Worm (Caenorhabditis elegans) whole organism, young adult: ENCODE results near the gene T28A8.8.

Experiments used
- B0261.1 ChIP-seq: sonication (generic microtip); optimal IDR thresholded peaks from 2 replicates; lab custom pipeline; 2016; ENCODE audit warnings: mild to moderate bottlenecking, missing genetic modification characterization, moderate library complexity, missing compliant biosample characterization
- B0336.3 ChIP-seq: fragments of 200-800 bp; sonication (Bioruptor generic); IDR thresholded peaks from 2 replicates; pipeline ENCODE4 v1.3.6; 2022; ENCODE audit warnings: missing genetic modification characterization, missing compliant biosample characterization
- C06A6.2 ChIP-seq: fragments of 200-800 bp; sonication (Bioruptor generic); conservative IDR thresholded peaks from 2 replicates; pipeline ENCODE4 v1.3.6; 2022; ENCODE audit warnings: missing genetic modification characterization, missing compliant biosample characterization
- C17E4.6 ChIP-seq: fragments of 200-800 bp; sonication (Bioruptor generic); IDR thresholded peaks from 2 replicates; pipeline ENCODE4 v1.3.6; 2022; ENCODE audit warnings: missing genetic modification reagents, missing genetic modification characterization, missing compliant biosample characterization
- F22D6.2 ChIP-seq: sonication (generic microtip); optimal IDR thresholded peaks from 2 replicates; lab custom pipeline; 2016; ENCODE audit warnings: mild to moderate bottlenecking, missing genetic modification characterization, missing compliant biosample characterization
- F23B12.7 ChIP-seq: sonication (generic microtip); optimal IDR thresholded peaks from 2 replicates; lab custom pipeline; 2017; ENCODE audit warnings: missing genetic modification characterization, mild to moderate bottlenecking, missing compliant biosample characterization, antibody characterized with exemption, moderate library complexity; ENCODE audit not compliant: insufficient read depth
- F33H1.4 ChIP-seq: fragments of 200-800 bp; sonication (Bioruptor generic); IDR thresholded peaks from 2 replicates; pipeline ENCODE4 v1.3.6; 2022; ENCODE audit warnings: missing genetic modification reagents, missing genetic modification characterization, missing compliant biosample characterization
- F39B2.1 ChIP-seq: fragments of 200-800 bp; sonication (Bioruptor generic); IDR thresholded peaks from 2 replicates; pipeline ENCODE4 v1.3.6; 2022; ENCODE audit warnings: missing genetic modification reagents, missing genetic modification characterization, missing compliant biosample characterization
- F57A8.1 ChIP-seq: fragments of 200-800 bp; sonication (Bioruptor generic); optimal IDR thresholded peaks from 2 replicates; lab custom pipeline; 2018; ENCODE audit warnings: mild to moderate bottlenecking, missing genetic modification characterization, moderate library complexity, missing compliant biosample characterization
- F57C9.4 ChIP-seq: sonication (generic microtip); optimal IDR thresholded peaks from 2 replicates; lab custom pipeline; 2017; ENCODE audit warnings: mild to moderate bottlenecking, missing genetic modification characterization, missing compliant biosample characterization
- K11D2.4 ChIP-seq: fragments of 200-800 bp; sonication (Bioruptor generic); IDR thresholded peaks from 2 replicates; pipeline ENCODE4 v1.3.6; 2022; ENCODE audit warnings: missing genetic modification reagents, missing genetic modification characterization, missing compliant biosample characterization
- Y67H2A.10 ChIP-seq: fragments of 200-800 bp; sonication (Bioruptor generic); conservative IDR thresholded peaks from 2 replicates; pipeline ENCODE4 v1.3.6; 2022; ENCODE audit warnings: missing genetic modification reagents, missing genetic modification characterization, missing compliant biosample characterization
- Y95B8A.8 ChIP-seq: fragments of 200-800 bp; sonication (Bioruptor generic); IDR thresholded peaks from 2 replicates; pipeline ENCODE4 v1.3.6; 2022; ENCODE audit warnings: missing genetic modification reagents, missing genetic modification characterization, missing compliant biosample characterization
- ZK185.1 ChIP-seq: sonication (generic microtip); optimal IDR thresholded peaks from 2 replicates; lab custom pipeline; 2016; ENCODE audit warnings: mild to moderate bottlenecking, missing genetic modification characterization, missing compliant biosample characterization; ENCODE audit not compliant: poor library complexity, severe bottlenecking
- aptf-2 ChIP-seq: fragments of 200-800 bp; sonication (Bioruptor generic); conservative IDR thresholded peaks from 2 replicates; pipeline ENCODE4 v1.3.6; 2022; ENCODE audit warnings: missing genetic modification reagents, missing genetic modification characterization, missing compliant biosample characterization
- attf-5 ChIP-seq: fragments of 200-800 bp; sonication (Bioruptor generic); optimal IDR thresholded peaks from 2 replicates; lab custom pipeline; 2018; ENCODE audit warnings: mild to moderate bottlenecking, missing genetic modification characterization, missing compliant biosample characterization
- bed-1 ChIP-seq: fragments of 200-800 bp; sonication (Bioruptor generic); IDR thresholded peaks from 2 replicates; pipeline ENCODE4 v1.3.6; 2022; ENCODE audit warnings: missing genetic modification reagents, missing genetic modification characterization, missing compliant biosample characterization
- ccch-3 ChIP-seq: fragments of 200-800 bp; sonication (Bioruptor generic); optimal IDR thresholded peaks from 2 replicates; lab custom pipeline; 2018; ENCODE audit warnings: mild to moderate bottlenecking, missing genetic modification characterization, missing compliant biosample characterization
- cebp-1 ChIP-seq, 2 experiments: fragments of 200-800 bp in 1 of 2; sonication (Bioruptor generic) in 1 of 2; sonication (generic microtip) in 1 of 2; IDR thresholded peaks in 1 of 2; optimal IDR thresholded peaks in 1 of 2; 2 replicates each; pipeline versions ENCODE4 v1.3.6 to Lab custom; 2017 to 2022; ENCODE audit warnings: missing compliant biosample characterization in 2 of 2, missing genetic modification characterization in 2 of 2, mild to moderate bottlenecking in 1 of 2, missing genetic modification reagents in 1 of 2, moderate library complexity in 1 of 2
- cebp-2 ChIP-seq: fragments of 200-800 bp; sonication (Bioruptor generic); IDR thresholded peaks from 2 replicates; pipeline ENCODE4 v1.3.6; 2022; ENCODE audit warnings: missing genetic modification characterization, missing compliant biosample characterization
- ceh-100 ChIP-seq: fragments of 200-800 bp; sonication (Bioruptor generic); IDR thresholded peaks from 2 replicates; pipeline ENCODE4 v1.3.6; 2022; ENCODE audit warnings: missing genetic modification reagents, missing genetic modification characterization, missing compliant biosample characterization
- die-1 ChIP-seq: sonication (generic microtip); optimal IDR thresholded peaks from 2 replicates; lab custom pipeline; 2016; ENCODE audit warnings: missing genotype, mild to moderate bottlenecking, missing genetic modification characterization, missing compliant biosample characterization
- efl-1 ChIP-seq: fragments of 150-350 bp; optimal IDR thresholded peaks from 2 replicates; lab custom pipeline; 2014; ENCODE audit warnings: missing biosample characterization, missing genetic modification reagents, missing genetic modification characterization
- egl-18 ChIP-seq: fragments of 200-800 bp; sonication (Bioruptor generic); IDR thresholded peaks from 2 replicates; pipeline ENCODE4 v1.3.6; 2022; ENCODE audit warnings: missing genetic modification reagents, missing genetic modification characterization, missing compliant biosample characterization
- egl-44 ChIP-seq: fragments of 200-800 bp; sonication (Bioruptor generic); IDR thresholded peaks from 2 replicates; pipeline ENCODE4 v1.3.6; 2022; ENCODE audit warnings: missing genetic modification reagents, missing genetic modification characterization, missing compliant biosample characterization
- hlh-26 ChIP-seq: fragments of 200-800 bp; sonication (Bioruptor generic); conservative IDR thresholded peaks from 2 replicates; pipeline ENCODE4 v1.3.6; 2022; ENCODE audit warnings: missing genetic modification reagents, missing genetic modification characterization, missing compliant biosample characterization
- hsf-1 ChIP-seq: fragments of 200-800 bp; sonication (Bioruptor generic); IDR thresholded peaks from 2 replicates; pipeline ENCODE4 v1.3.6; 2022; ENCODE audit warnings: missing genetic modification reagents, missing genetic modification characterization, missing compliant biosample characterization
- lag-1 ChIP-seq: fragments of 200-800 bp; sonication (Bioruptor generic); IDR thresholded peaks from 2 replicates; pipeline ENCODE4 v1.3.6; 2022; ENCODE audit warnings: missing genetic modification reagents, missing genetic modification characterization, missing compliant biosample characterization
- lin-35 ChIP-seq, 3 experiments: fragments of 150-350 bp in 2 of 3; sonication (generic microtip) in 1 of 3; optimal IDR thresholded peaks; 2 replicates each; lab custom pipeline; 2014 to 2018; ENCODE audit warnings: missing biosample characterization in 3 of 3, missing genetic modification characterization in 3 of 3, missing genetic modification reagents in 3 of 3
- madf-10 ChIP-seq: sonication (generic microtip); optimal IDR thresholded peaks from 2 replicates; lab custom pipeline; 2016; ENCODE audit warnings: mild to moderate bottlenecking, missing genetic modification characterization, missing compliant biosample characterization
- madf-3 ChIP-seq: fragments of 200-800 bp; sonication (Bioruptor generic); IDR thresholded peaks from 2 replicates; pipeline ENCODE4 v1.3.6; 2022; ENCODE audit warnings: missing genetic modification reagents, missing genetic modification characterization, missing compliant biosample characterization
- nfya-1 ChIP-seq: sonication (generic microtip); optimal IDR thresholded peaks from 2 replicates; lab custom pipeline; 2017; ENCODE audit warnings: antibody characterized with exemption, missing compliant biosample characterization, missing genetic modification characterization, borderline replicate concordance; ENCODE audit not compliant: insufficient read depth
- nfya-2 ChIP-seq: fragments of 200-800 bp; sonication (Bioruptor generic); IDR thresholded peaks from 2 replicates; pipeline ENCODE4 v1.3.6; 2022; ENCODE audit warnings: missing genetic modification reagents, missing genetic modification characterization, missing compliant biosample characterization
- nhr-179 ChIP-seq: sonication (generic microtip); optimal IDR thresholded peaks from 2 replicates; lab custom pipeline; 2016; ENCODE audit warnings: mild to moderate bottlenecking, missing genetic modification characterization, missing compliant biosample characterization
- nhr-27 ChIP-seq: fragments of 200-800 bp; sonication (Bioruptor generic); optimal IDR thresholded peaks from 2 replicates; lab custom pipeline; 2018; ENCODE audit warnings: mild to moderate bottlenecking, missing genetic modification characterization, moderate library complexity, missing compliant biosample characterization
- rpc-1 ChIP-seq, 2 experiments: fragments of 150-350 bp in 1 of 2; sonication (generic microtip) in 1 of 2; optimal IDR thresholded peaks; 2 replicates each; lab custom pipeline; 2014 to 2018; ENCODE audit warnings: missing biosample characterization in 1 of 2, missing genetic modification characterization in 1 of 2, missing genetic modification reagents in 1 of 2, missing genotype in 1 of 2
- snpc-1.3 ChIP-seq: sonication (generic microtip); optimal IDR thresholded peaks from 2 replicates; lab custom pipeline; 2017; ENCODE audit warnings: missing genetic modification characterization, mild to moderate bottlenecking, missing compliant biosample characterization, antibody characterized with exemption, moderate library complexity, missing genotype, missing genetic modification reagents; ENCODE audit not compliant: insufficient read depth
- snpc-4 ChIP-seq, 5 experiments: fragments of 150-350 bp in 1 of 5; sonication (generic microtip) in 4 of 5; optimal IDR thresholded peaks; 2 replicates each; lab custom pipeline; 2014 to 2018; ENCODE audit warnings: missing genetic modification characterization in 5 of 5, missing biosample characterization in 3 of 5, antibody characterized with exemption in 2 of 5, mild to moderate bottlenecking in 2 of 5, missing compliant biosample characterization in 2 of 5, missing genotype in 2 of 5, moderate library complexity in 2 of 5, missing genetic modification reagents in 1 of 5
- tlf-1 ChIP-seq: fragments of 200-800 bp; sonication (Bioruptor generic); optimal IDR thresholded peaks from 2 replicates; lab custom pipeline; 2018; ENCODE audit warnings: mild to moderate bottlenecking, missing genetic modification characterization, missing compliant biosample characterization
- unc-130 ChIP-seq: sonication (generic microtip); optimal IDR thresholded peaks from 2 replicates; lab custom pipeline; 2016; ENCODE audit warnings: missing genetic modification reagents, missing genetic modification characterization, missing compliant biosample characterization
- zim-3 ChIP-seq: sonication (generic microtip); optimal IDR thresholded peaks from 2 replicates; lab custom pipeline; 2017; ENCODE audit warnings: mild to moderate bottlenecking, missing genetic modification characterization, moderate library complexity, missing compliant biosample characterization
- ztf-25 ChIP-seq: fragments of 200-800 bp; sonication (Bioruptor generic); IDR thresholded peaks from 2 replicates; pipeline ENCODE4 v1.3.6; 2022; ENCODE audit warnings: missing genetic modification reagents, missing genetic modification characterization, missing compliant biosample characterization
- ztf-26 ChIP-seq: sonication (generic microtip); optimal IDR thresholded peaks from 2 replicates; lab custom pipeline; 2017; ENCODE audit warnings: missing genetic modification characterization, missing compliant biosample characterization
- ztf-6 ChIP-seq: fragments of 200-800 bp; sonication (Bioruptor generic); IDR thresholded peaks from 2 replicates; pipeline ENCODE4 v1.3.6; 2022; ENCODE audit warnings: missing genetic modification reagents, missing genetic modification characterization, missing compliant biosample characterization

The T28A8.8 gene

ce11 chrIII:13462965-13463783 is 39.4 kb upstream of the T28A8.8 start, which contains the start of gene ant-1.1 (continued):
- TF ChIP-seq efl-1 (GFP tag; lab: Kevin White, UChicago): peak; percentile 86
- TF ChIP-seq C17E4.6 (GFP tag; lab: Robert Waterston, UW): peak; percentile 79; the same call in 1 of the 2 replicates
- TF ChIP-seq F39B2.1 (GFP tag; lab: Robert Waterston, UW): peak; percentile 73; the same call in 1 of the 2 replicates
- no peak for TF ChIP-seq snpc-4 (GFP tag; optimal IDR thresholded peaks at IDR 0.05; lab: Kevin White, UChicago)
- peak in 3 of 4 experiments; percentile 34 to 65 (median 57) for TF ChIP-seq snpc-4 (tag; optimal IDR thresholded peaks at IDR 0.05; lab: Kevin White, UChicago)
- TF ChIP-seq hsf-1 (GFP tag; lab: Robert Waterston, UW): peak; percentile 85
- TF ChIP-seq Y95B8A.8 (GFP tag; lab: Robert Waterston, UW): peak; percentile 69
- no peak for TF ChIP-seq egl-44 (GFP tag; lab: Robert Waterston, UW)
- no peak for TF ChIP-seq nhr-27 (tag; lab: Kevin White, UChicago)
- no peak for TF ChIP-seq bed-1 (GFP tag; lab: Robert Waterston, UW)
- no peak for TF ChIP-seq nhr-179
- TF ChIP-seq ztf-26 (tag; lab: Kevin White, UChicago): peak; percentile 85
- TF ChIP-seq ztf-25 (GFP tag; lab: Robert Waterston, UW): 0 out of 2 replicates have a peak, but pooled peaks have one; percentile 24
- no peak for TF ChIP-seq F57C9.4 (tag; lab: Kevin White, UChicago)
- peak; percentile 82 for TF ChIP-seq aptf-2
- peak; percentile 83 for TF ChIP-seq K11D2.4 (GFP tag; lab: Robert Waterston, UW)
- TF ChIP-seq egl-18 (GFP tag; lab: Robert Waterston, UW): no peak
- TF ChIP-seq die-1 (tag; lab: Kevin White, UChicago): peak; percentile 35
- no peak for TF ChIP-seq lag-1 (GFP tag; lab: Robert Waterston, UW)
- TF ChIP-seq F22D6.2 (tag; lab: Kevin White, UChicago): peak; percentile 1
- TF ChIP-seq lin-35 (GFP tag; optimal IDR thresholded peaks at IDR 0.05; lab: Kevin White, UChicago): peak; percentile 13 to 96 (median 66)
- TF ChIP-seq Y67H2A.10 (GFP tag; lab: Robert Waterston, UW): peak; percentile 84
- TF ChIP-seq tlf-1 (GFP tag; lab: Kevin White, UChicago): peak; percentile 94
- TF ChIP-seq ZK185.1 (tag; lab: Kevin White, UChicago): peak; percentile 85
- TF ChIP-seq cebp-1 (GFP tag; IDR thresholded peaks at IDR 0.05; lab: Robert Waterston, UW): peak; percentile 69
- TF ChIP-seq cebp-1 (tag; optimal IDR thresholded peaks at IDR 0.05; lab: Kevin White, UChicago): peak; percentile 84
- peak; percentile 72; the same call in 1 of the 2 replicates for TF ChIP-seq B0336.3
- no peak for TF ChIP-seq nfya-1 (tag; lab: Kevin White, UChicago)
- 0 out of 2 replicates have a peak, but pooled peaks have one; percentile 38 for TF ChIP-seq ztf-6 (GFP tag; lab: Robert Waterston, UW)
- peak; percentile 99 for TF ChIP-seq F33H1.4 (GFP tag; lab: Robert Waterston, UW)
- peak; percentile 74 for TF ChIP-seq madf-10 (tag; lab: Kevin White, UChicago)
- peak; percentile 21 for TF ChIP-seq rpc-1 (optimal IDR thresholded peaks at IDR 0.05; lab: Kevin White, UChicago)
- TF ChIP-seq rpc-1 (tag; optimal IDR thresholded peaks at IDR 0.05; lab: Kevin White, UChicago): no peak
- peak; percentile 4 for TF ChIP-seq B0261.1 (tag; lab: Kevin White, UChicago)
- TF ChIP-seq zim-3 (tag; lab: Kevin White, UChicago): no peak
- peak; percentile 68 for TF ChIP-seq F23B12.7 (tag; lab: Kevin White, UChicago)
- no peak for TF ChIP-seq F57A8.1 (GFP tag; lab: Kevin White, UChicago)
- TF ChIP-seq C06A6.2 (GFP tag; lab: Robert Waterston, UW): peak; percentile 81
- peak; percentile 84 for TF ChIP-seq snpc-1.3
- no peak for TF ChIP-seq cebp-2
- no peak for TF ChIP-seq nfya-2 (GFP tag; lab: Robert Waterston, UW)
- TF ChIP-seq ccch-3 (GFP tag; lab: Kevin White, UChicago): no peak
- TF ChIP-seq attf-5 (GFP tag; lab: Kevin White, UChicago): peak; percentile 88
- peak; percentile 74 for TF ChIP-seq ceh-100 (GFP tag; lab: Robert Waterston, UW)
- no peak for TF ChIP-seq hlh-26 (GFP tag; lab: Robert Waterston, UW)
- peak; percentile 91 for TF ChIP-seq madf-3
- TF ChIP-seq unc-130 (GFP tag; lab: Kevin White, UChicago): peak; percentile 30
